Worm (Caenorhabditis elegans): Measurements from ENCODE around the gene sri-4.

The sri-4 gene

ce11 chrV:773256-773655, 25.1 kb downstream of the sri-4 start, which contains the start of gene sti-1:
Gene sti-1 (plus strand): TSS chrV:773518.
- TF ChIP-seq unc-62 (GFP tag; optimal IDR thresholded peaks at IDR 0.05): no peak

ce11 chrV:774341-774740, 26.2 kb downstream of the sri-4 start:
- TF ChIP-seq unc-62 (GFP tag; optimal IDR thresholded peaks at IDR 0.05): no peak

- TF ChIP-seq unc-62 (GFP tag; optimal IDR thresholded peaks at IDR 0.05): no peak
These were observed 26.8 kb downstream of the sri-4 start, which contains the start of gene srbc-58 for ce11 chrV:774875-775359. Gene srbc-58 (plus strand): TSS chrV:774995.

- no peak for TF ChIP-seq unc-62 (GFP tag; optimal IDR thresholded peaks at IDR 0.05)
These were observed 29.1 kb downstream of the sri-4 start, which contains the start of gene R09E12.9 for ce11 chrV:777285-777684. Gene R09E12.9 (plus strand): TSS chrV:777600.

ce11 chrV:778339-778738, 30.2 kb downstream of the sri-4 start, which contains the start of gene srbc-59:
Gene srbc-59 (plus strand): TSS chrV:778639.
- TF ChIP-seq unc-62 (GFP tag; optimal IDR thresholded peaks at IDR 0.05): no peak

- no peak for TF ChIP-seq unc-62 (GFP tag; optimal IDR thresholded peaks at IDR 0.05)
These were observed 31.9 kb downstream of the sri-4 start, which contains the start of gene srbc-60 for ce11 chrV:779999-780398. Gene srbc-60 (plus strand): TSS chrV:780299.

ce11 chrV:782432-782831, 34.3 kb downstream of the sri-4 start, which contains the start of gene srab-16:
Gene srab-16 (plus strand): TSS chrV:782732.
- TF ChIP-seq unc-62 (GFP tag; optimal IDR thresholded peaks at IDR 0.05): no peak

- TF ChIP-seq unc-62 (GFP tag; optimal IDR thresholded peaks at IDR 0.05): no peak
These were observed 45.9 kb downstream of the sri-4 start for ce11 chrV:794092-794491.

ce11 chrV:797241-797640, 49.1 kb downstream of the sri-4 start:
- TF ChIP-seq unc-62 (GFP tag; optimal IDR thresholded peaks at IDR 0.05): no peak
